Fruit fly (Drosophila melanogaster): Measurements from ENCODE around the gene Bet3.

The Bet3 gene

DNA sequence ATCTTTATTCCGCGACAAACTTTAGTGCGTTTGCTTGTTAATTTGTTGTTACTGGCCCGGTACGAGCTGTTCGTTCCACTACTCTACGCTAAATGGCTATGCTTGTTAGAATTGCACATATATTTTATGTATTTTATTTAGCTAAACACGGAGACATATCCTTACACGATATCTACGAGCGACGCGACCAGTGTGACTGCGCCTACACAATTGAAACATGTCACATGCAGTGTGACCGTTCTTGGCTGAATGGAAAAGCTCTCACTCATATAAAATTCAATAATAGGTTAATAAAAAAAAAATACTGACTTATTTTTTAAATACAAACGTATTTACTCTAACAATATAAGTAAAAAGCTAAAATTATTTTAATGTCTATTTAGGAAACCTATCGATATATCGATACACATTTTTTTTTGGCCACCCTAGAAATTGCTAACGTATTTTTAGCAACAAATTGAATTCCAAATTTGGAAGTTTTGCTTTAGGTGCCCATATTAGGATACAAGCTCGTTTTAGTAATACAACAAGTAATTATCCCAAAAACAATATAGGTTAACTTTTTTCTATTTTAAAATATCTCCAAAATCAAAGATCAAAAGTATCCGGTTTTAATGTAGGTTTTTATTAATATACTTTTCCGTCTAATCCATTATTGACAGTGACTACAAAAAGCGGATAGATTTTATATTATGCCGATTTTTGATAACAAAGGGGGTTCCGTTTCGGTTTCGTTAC is 42.9 kb downstream of the Bet3 start, which contains the start of gene CG4080:
Gene CG4080, minus strand, starts transcription at position 215 of the 738 bp plus-strand sequence.
- TF ChIP-seq CG5204 (GFP tag; optimal IDR thresholded peaks at IDR 0.05) (no peak), Hr96 (GFP tag; optimal IDR thresholded peaks at IDR 0.05) (no peak), Crg-1 (GFP tag; optimal IDR thresholded peaks at IDR 0.05) (peak; percentile 33), CG12768 (GFP tag; optimal IDR thresholded peaks at IDR 0.05) (no peak), CG1620 (GFP tag; optimal IDR thresholded peaks at IDR 0.05) (peak; percentile 49), CG7101 (tag; optimal IDR thresholded peaks at IDR 0.05) (peak; percentile 37), CG33017 (tag; optimal IDR thresholded peaks at IDR 0.05) (peak; percentile 49), CG11617 (GFP tag; optimal IDR thresholded peaks at IDR 0.05) (peak; percentile 76), bab1 (GFP tag; optimal IDR thresholded peaks at IDR 0.05) (peak; percentile 42), pad (GFP tag; optimal IDR thresholded peaks at IDR 0.05) (no peak), cic (GFP tag; optimal IDR thresholded peaks at IDR 0.05) (peak; percentile 38), Clk (GFP tag; optimal IDR thresholded peaks at IDR 0.05) (no peak), toe (GFP tag; optimal IDR thresholded peaks at IDR 0.05) (no peak), CG7045 (GFP tag; optimal IDR thresholded peaks at IDR 0.05) (no peak), CG14711 (tag; optimal IDR thresholded peaks at IDR 0.05) (peak; percentile 43), Mnt (GFP tag; optimal IDR thresholded peaks at IDR 0.05) (peak; percentile 63), ovo (GFP tag; optimal IDR thresholded peaks at IDR 0.05) (peak; percentile 39), cnc (optimal IDR thresholded peaks at IDR 0.05) (no peak), tj (GFP tag; optimal IDR thresholded peaks at IDR 0.05) (no peak), kay (GFP tag; ENCODE audit: borderline replicate concordance) (peak; percentile 98)

DNA sequence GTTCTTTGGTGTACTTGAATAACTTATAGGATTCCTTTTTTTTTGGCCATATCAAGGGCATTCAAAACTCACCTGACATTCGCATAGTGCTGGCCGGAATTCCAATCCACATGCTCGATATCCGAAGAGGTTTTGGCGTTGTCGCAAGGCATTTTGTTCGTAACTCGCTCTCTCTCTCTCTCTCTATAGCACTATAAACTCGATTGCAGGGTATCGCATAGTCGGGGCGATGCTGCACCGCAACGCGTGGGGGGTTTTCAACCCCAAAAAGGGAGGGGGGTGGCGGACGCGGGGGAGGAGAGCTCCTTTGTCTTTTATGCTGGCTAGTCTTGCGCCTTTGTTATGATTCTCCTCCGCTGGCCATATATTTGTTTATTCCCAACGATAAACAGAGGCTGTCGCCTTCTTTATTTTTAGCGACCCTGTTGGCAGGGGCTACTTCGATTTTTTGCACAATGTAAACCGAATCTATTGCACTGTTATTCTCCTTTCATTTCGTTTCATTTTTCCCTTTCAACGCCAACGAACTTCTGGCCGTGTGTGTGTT is 43.6 kb downstream of the Bet3 start:
- TF ChIP-seq cnc (optimal IDR thresholded peaks at IDR 0.05): no peak
- no peak for TF ChIP-seq CG33017 (tag; optimal IDR thresholded peaks at IDR 0.05)
- TF ChIP-seq tj (GFP tag; optimal IDR thresholded peaks at IDR 0.05): no peak
- TF ChIP-seq CG7045 (GFP tag; optimal IDR thresholded peaks at IDR 0.05): peak; percentile 45

DNA sequence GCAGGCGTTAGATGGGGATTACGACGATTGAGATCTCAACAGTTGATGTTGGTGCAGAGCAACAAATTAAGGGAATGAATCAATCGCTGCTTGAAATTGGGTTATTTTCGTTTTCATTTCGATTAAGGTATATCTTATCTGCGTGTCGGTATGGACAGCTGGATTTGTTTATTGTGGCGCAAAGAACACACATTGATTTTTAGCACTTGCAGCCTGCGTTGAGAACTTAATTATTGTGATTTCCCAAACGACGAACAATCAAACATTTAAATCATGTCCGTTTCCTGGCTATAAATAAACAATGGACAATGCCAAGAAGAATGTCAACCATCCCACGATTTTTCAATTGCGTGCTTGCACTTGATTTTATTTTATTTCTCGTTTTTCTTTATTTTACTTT is 44.0 kb downstream of the Bet3 start:
- no peak for TF ChIP-seq Clk (GFP tag; optimal IDR thresholded peaks at IDR 0.05)
- no peak for TF ChIP-seq Mnt (GFP tag; optimal IDR thresholded peaks at IDR 0.05)
- no peak for TF ChIP-seq cic (GFP tag; optimal IDR thresholded peaks at IDR 0.05)
- no peak for TF ChIP-seq cnc (optimal IDR thresholded peaks at IDR 0.05)
- no peak for TF ChIP-seq CG1620 (GFP tag; optimal IDR thresholded peaks at IDR 0.05)
- no peak for TF ChIP-seq CG33017 (tag; optimal IDR thresholded peaks at IDR 0.05)
- TF ChIP-seq pad (GFP tag; optimal IDR thresholded peaks at IDR 0.05): no peak
- TF ChIP-seq Hr96 (GFP tag; optimal IDR thresholded peaks at IDR 0.05): no peak
- no peak for TF ChIP-seq Crg-1 (GFP tag; optimal IDR thresholded peaks at IDR 0.05)
- TF ChIP-seq tj (GFP tag; optimal IDR thresholded peaks at IDR 0.05): no peak
- no peak for TF ChIP-seq bab1 (GFP tag; optimal IDR thresholded peaks at IDR 0.05)
- TF ChIP-seq toe (GFP tag; optimal IDR thresholded peaks at IDR 0.05): no peak
- TF ChIP-seq kay (GFP tag; ENCODE audit: borderline replicate concordance): no peak
- TF ChIP-seq CG12768 (GFP tag; optimal IDR thresholded peaks at IDR 0.05): no peak

DNA sequence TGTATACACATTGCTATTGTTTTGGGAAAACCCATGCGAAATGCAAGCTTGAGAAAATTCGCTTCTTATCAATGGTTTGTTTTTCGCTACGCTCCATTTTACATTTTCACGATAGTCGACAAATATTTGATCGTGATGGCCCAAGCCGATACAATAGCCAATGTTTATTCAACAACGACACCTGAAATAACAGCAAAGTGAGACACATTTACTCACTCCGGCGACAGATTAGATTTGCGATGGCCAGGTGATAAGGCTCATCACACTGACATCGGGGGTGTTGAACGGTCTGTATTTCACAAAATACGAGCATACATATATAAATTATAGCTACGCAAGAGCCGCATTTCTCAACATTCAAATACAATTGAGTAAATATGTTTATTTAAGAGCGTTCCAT is 44.9 kb downstream of the Bet3 start:
- TF ChIP-seq CG33017 (tag; optimal IDR thresholded peaks at IDR 0.05) (peak; percentile 76), CG1620 (GFP tag; optimal IDR thresholded peaks at IDR 0.05) (peak; percentile 69), CG5204 (GFP tag; optimal IDR thresholded peaks at IDR 0.05) (no peak), CG11617 (GFP tag; optimal IDR thresholded peaks at IDR 0.05) (peak; percentile 72), Mnt (GFP tag; optimal IDR thresholded peaks at IDR 0.05) (peak; percentile 77), Clk (GFP tag; optimal IDR thresholded peaks at IDR 0.05) (peak; percentile 72), tj (GFP tag; optimal IDR thresholded peaks at IDR 0.05) (no peak), CG14711 (tag; optimal IDR thresholded peaks at IDR 0.05) (peak; percentile 68), CG7045 (GFP tag; optimal IDR thresholded peaks at IDR 0.05) (peak; percentile 92), pad (GFP tag; optimal IDR thresholded peaks at IDR 0.05) (peak; percentile 74), bab1 (GFP tag; optimal IDR thresholded peaks at IDR 0.05) (peak; percentile 57), cic (GFP tag; optimal IDR thresholded peaks at IDR 0.05) (peak; percentile 92), Hr96 (GFP tag; optimal IDR thresholded peaks at IDR 0.05) (no peak), cnc (optimal IDR thresholded peaks at IDR 0.05) (no peak), CG12768 (GFP tag; optimal IDR thresholded peaks at IDR 0.05) (peak; percentile 94), ovo (GFP tag; optimal IDR thresholded peaks at IDR 0.05) (peak; percentile 93), kay (GFP tag; ENCODE audit: borderline replicate concordance) (peak; percentile 92), toe (GFP tag; optimal IDR thresholded peaks at IDR 0.05) (peak; percentile 36), Crg-1 (GFP tag; optimal IDR thresholded peaks at IDR 0.05) (peak; percentile 86), CG7101 (tag; optimal IDR thresholded peaks at IDR 0.05) (peak; percentile 88)

DNA sequence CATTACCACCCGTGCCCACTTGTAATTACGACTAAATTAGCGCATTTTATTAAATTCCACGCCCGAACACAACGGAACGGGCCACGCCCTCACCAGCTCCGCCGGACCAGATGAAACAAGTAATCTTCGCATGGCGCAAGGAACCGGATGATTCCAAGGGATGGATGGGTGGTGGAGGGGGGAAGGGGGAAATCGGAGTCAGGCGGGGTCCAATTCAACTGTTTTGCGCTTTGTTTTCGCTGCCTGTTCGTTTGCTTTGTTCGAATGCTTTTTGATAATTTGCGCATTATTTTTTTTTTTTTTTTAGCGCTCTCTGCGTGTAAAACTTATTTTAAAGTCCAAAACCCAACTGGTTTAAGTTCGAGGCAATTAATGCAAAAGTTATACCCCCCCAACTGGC is 45.4 kb downstream of the Bet3 start:
- TF ChIP-seq tj (GFP tag; optimal IDR thresholded peaks at IDR 0.05): peak; percentile 37
- no peak for TF ChIP-seq Crg-1 (GFP tag; optimal IDR thresholded peaks at IDR 0.05)

DNA sequence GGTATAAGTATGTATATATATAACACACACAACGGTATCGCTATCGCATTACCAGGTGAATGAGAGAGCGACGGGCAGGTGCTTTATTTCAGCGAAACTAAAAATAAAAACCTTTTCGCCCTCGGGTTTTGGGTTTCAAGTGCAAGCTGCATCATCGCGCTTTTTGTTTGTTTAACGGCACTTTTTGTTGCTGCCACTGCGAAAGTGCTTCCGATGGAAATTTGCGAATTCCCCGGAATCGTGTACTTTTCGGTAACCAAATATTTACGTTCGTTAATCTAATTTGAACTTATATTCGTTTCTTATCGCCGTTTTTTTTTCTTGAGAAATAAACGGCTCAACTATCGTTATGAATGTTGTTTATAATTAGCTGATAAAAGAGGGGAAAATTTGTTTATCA is 46.0 kb downstream of the Bet3 start:
- no peak for TF ChIP-seq CG11617 (GFP tag; optimal IDR thresholded peaks at IDR 0.05)
- TF ChIP-seq ovo (GFP tag; optimal IDR thresholded peaks at IDR 0.05): peak; percentile 94
- TF ChIP-seq cic (GFP tag; optimal IDR thresholded peaks at IDR 0.05): peak; percentile 76
- peak; percentile 95 for TF ChIP-seq kay (GFP tag; ENCODE audit: borderline replicate concordance)
- TF ChIP-seq pad (GFP tag; optimal IDR thresholded peaks at IDR 0.05): peak; percentile 36
- TF ChIP-seq CG5204 (GFP tag; optimal IDR thresholded peaks at IDR 0.05): no peak
- no peak for TF ChIP-seq Hr96 (GFP tag; optimal IDR thresholded peaks at IDR 0.05)
- peak; percentile 9 for TF ChIP-seq CG7045 (GFP tag; optimal IDR thresholded peaks at IDR 0.05)
- TF ChIP-seq bab1 (GFP tag; optimal IDR thresholded peaks at IDR 0.05): no peak
- TF ChIP-seq Clk (GFP tag; optimal IDR thresholded peaks at IDR 0.05): no peak
- TF ChIP-seq tj (GFP tag; optimal IDR thresholded peaks at IDR 0.05): peak; percentile 91
- no peak for TF ChIP-seq CG1620 (GFP tag; optimal IDR thresholded peaks at IDR 0.05)
- no peak for TF ChIP-seq toe (GFP tag; optimal IDR thresholded peaks at IDR 0.05)
- no peak for TF ChIP-seq Mnt (GFP tag; optimal IDR thresholded peaks at IDR 0.05)
- TF ChIP-seq cnc (optimal IDR thresholded peaks at IDR 0.05): no peak
- no peak for TF ChIP-seq CG33017 (tag; optimal IDR thresholded peaks at IDR 0.05)
- no peak for TF ChIP-seq Crg-1 (GFP tag; optimal IDR thresholded peaks at IDR 0.05)
- peak; percentile 49 for TF ChIP-seq CG12768 (GFP tag; optimal IDR thresholded peaks at IDR 0.05)
- no peak for TF ChIP-seq CG7101 (tag; optimal IDR thresholded peaks at IDR 0.05)
- TF ChIP-seq CG14711 (tag; optimal IDR thresholded peaks at IDR 0.05): no peak

Data from whole organism, adult.